Worm (Caenorhabditis elegans) whole organism, young adult: ENCODE results near the gene ida-1.

Experiments used
- B0035.1 ChIP-seq: sonication (generic microtip); optimal IDR thresholded peaks from 2 replicates; lab custom pipeline; 2016; ENCODE audit warnings: missing genetic modification characterization, mild to moderate bottlenecking, missing compliant biosample characterization, missing genotype, missing genetic modification reagents
- B0336.3 ChIP-seq: fragments of 200-800 bp; sonication (Bioruptor generic); IDR thresholded peaks from 2 replicates; pipeline ENCODE4 v1.3.6; 2022; ENCODE audit warnings: missing genetic modification characterization, missing compliant biosample characterization
- F10E7.11 ChIP-seq: sonication (generic microtip); optimal IDR thresholded peaks from 2 replicates; lab custom pipeline; 2017; ENCODE audit warnings: mild to moderate bottlenecking, missing genetic modification characterization, moderate library complexity, missing compliant biosample characterization
- F23B12.7 ChIP-seq: sonication (generic microtip); optimal IDR thresholded peaks from 2 replicates; lab custom pipeline; 2017; ENCODE audit warnings: missing genetic modification characterization, mild to moderate bottlenecking, missing compliant biosample characterization, antibody characterized with exemption, moderate library complexity; ENCODE audit not compliant: insufficient read depth
- F37B4.10 ChIP-seq: fragments of 200-800 bp; sonication (Bioruptor generic); IDR thresholded peaks from 2 replicates; pipeline ENCODE4 v1.3.6; 2022; ENCODE audit warnings: missing genetic modification characterization, missing compliant biosample characterization
- F39B2.1 ChIP-seq: fragments of 200-800 bp; sonication (Bioruptor generic); IDR thresholded peaks from 2 replicates; pipeline ENCODE4 v1.3.6; 2022; ENCODE audit warnings: missing genetic modification reagents, missing genetic modification characterization, missing compliant biosample characterization
- F57C9.4 ChIP-seq: sonication (generic microtip); optimal IDR thresholded peaks from 2 replicates; lab custom pipeline; 2017; ENCODE audit warnings: mild to moderate bottlenecking, missing genetic modification characterization, missing compliant biosample characterization
- T07F8.4 ChIP-seq: sonication (generic microtip); optimal IDR thresholded peaks from 2 replicates; lab custom pipeline; 2016; ENCODE audit warnings: mild to moderate bottlenecking, missing genetic modification characterization, moderate library complexity, missing compliant biosample characterization
- Y53G8AR.9 ChIP-seq: fragments of 200-800 bp; sonication (Bioruptor generic); conservative IDR thresholded peaks from 2 replicates; pipeline ENCODE4 v1.3.6; 2022; ENCODE audit warnings: missing genetic modification reagents, missing genetic modification characterization, missing compliant biosample characterization
- Y67H2A.10 ChIP-seq: fragments of 200-800 bp; sonication (Bioruptor generic); conservative IDR thresholded peaks from 2 replicates; pipeline ENCODE4 v1.3.6; 2022; ENCODE audit warnings: missing genetic modification reagents, missing genetic modification characterization, missing compliant biosample characterization
- akir-1 ChIP-seq: fragments of 200-800 bp; sonication (Bioruptor generic); optimal IDR thresholded peaks from 2 replicates; lab custom pipeline; 2018; ENCODE audit warnings: mild to moderate bottlenecking, missing genetic modification characterization, moderate library complexity, missing compliant biosample characterization
- attf-6 ChIP-seq: fragments of 200-800 bp; sonication (Bioruptor generic); IDR thresholded peaks from 2 replicates; pipeline ENCODE4 v1.3.6; 2022; ENCODE audit warnings: missing genetic modification reagents, missing genetic modification characterization, missing compliant biosample characterization
- bed-1 ChIP-seq: fragments of 200-800 bp; sonication (Bioruptor generic); IDR thresholded peaks from 2 replicates; pipeline ENCODE4 v1.3.6; 2022; ENCODE audit warnings: missing genetic modification reagents, missing genetic modification characterization, missing compliant biosample characterization
- bed-2 ChIP-seq: fragments of 200-800 bp; sonication (Bioruptor generic); IDR thresholded peaks from 2 replicates; pipeline ENCODE4 v1.3.6; 2022; ENCODE audit warnings: missing genetic modification reagents, missing genetic modification characterization, missing compliant biosample characterization
- ccch-3 ChIP-seq: fragments of 200-800 bp; sonication (Bioruptor generic); optimal IDR thresholded peaks from 2 replicates; lab custom pipeline; 2018; ENCODE audit warnings: mild to moderate bottlenecking, missing genetic modification characterization, missing compliant biosample characterization
- cebp-2 ChIP-seq: fragments of 200-800 bp; sonication (Bioruptor generic); IDR thresholded peaks from 2 replicates; pipeline ENCODE4 v1.3.6; 2022; ENCODE audit warnings: missing genetic modification characterization, missing compliant biosample characterization
- ceh-100 ChIP-seq: fragments of 200-800 bp; sonication (Bioruptor generic); IDR thresholded peaks from 2 replicates; pipeline ENCODE4 v1.3.6; 2022; ENCODE audit warnings: missing genetic modification reagents, missing genetic modification characterization, missing compliant biosample characterization
- ceh-91 ChIP-seq: fragments of 200-800 bp; sonication (Bioruptor generic); IDR thresholded peaks from 2 replicates; pipeline ENCODE4 v1.3.6; 2022; ENCODE audit warnings: missing genetic modification reagents, missing genetic modification characterization, missing compliant biosample characterization
- die-1 ChIP-seq: sonication (generic microtip); optimal IDR thresholded peaks from 2 replicates; lab custom pipeline; 2016; ENCODE audit warnings: missing genotype, mild to moderate bottlenecking, missing genetic modification characterization, missing compliant biosample characterization
- dox-1 ChIP-seq: fragments of 200-800 bp; sonication (Bioruptor generic); IDR thresholded peaks from 2 replicates; pipeline ENCODE4 v1.3.6; 2022; ENCODE audit warnings: missing genetic modification reagents, missing genetic modification characterization, missing compliant biosample characterization
- egl-44 ChIP-seq: fragments of 200-800 bp; sonication (Bioruptor generic); IDR thresholded peaks from 2 replicates; pipeline ENCODE4 v1.3.6; 2022; ENCODE audit warnings: missing genetic modification reagents, missing genetic modification characterization, missing compliant biosample characterization
- ets-4 ChIP-seq: fragments of 200-800 bp; sonication (Bioruptor generic); optimal IDR thresholded peaks from 2 replicates; lab custom pipeline; 2018; ENCODE audit warnings: mild to moderate bottlenecking, missing genetic modification characterization, missing compliant biosample characterization
- hlh-26 ChIP-seq: fragments of 200-800 bp; sonication (Bioruptor generic); conservative IDR thresholded peaks from 2 replicates; pipeline ENCODE4 v1.3.6; 2022; ENCODE audit warnings: missing genetic modification reagents, missing genetic modification characterization, missing compliant biosample characterization
- hrde-1 ChIP-seq: sonication (generic microtip); optimal IDR thresholded peaks from 2 replicates; lab custom pipeline; 2016; ENCODE audit warnings: missing genetic modification characterization, mild to moderate bottlenecking, missing compliant biosample characterization, moderate library complexity, missing genotype, missing genetic modification reagents, borderline replicate concordance
- lag-1 ChIP-seq: fragments of 200-800 bp; sonication (Bioruptor generic); IDR thresholded peaks from 2 replicates; pipeline ENCODE4 v1.3.6; 2022; ENCODE audit warnings: missing genetic modification reagents, missing genetic modification characterization, missing compliant biosample characterization
- let-526 ChIP-seq: fragments of 200-800 bp; sonication (Bioruptor generic); IDR thresholded peaks from 2 replicates; pipeline ENCODE4 v1.3.6; 2022; ENCODE audit warnings: missing genetic modification reagents, missing genetic modification characterization, missing compliant biosample characterization
- let-607 ChIP-seq, 2 experiments: fragments of 200-800 bp in 1 of 2; sonication (Bioruptor generic) in 1 of 2; sonication (generic microtip) in 1 of 2; optimal IDR thresholded peaks; 2 replicates each; lab custom pipeline; 2016 to 2018; ENCODE audit warnings: mild to moderate bottlenecking in 2 of 2, missing compliant biosample characterization in 2 of 2, missing genetic modification characterization in 2 of 2, moderate library complexity in 2 of 2, missing genotype in 1 of 2
- lsy-27 ChIP-seq: sonication (generic microtip); optimal IDR thresholded peaks from 2 replicates; lab custom pipeline; 2017; ENCODE audit warnings: missing genetic modification characterization, mild to moderate bottlenecking, missing compliant biosample characterization, antibody characterized with exemption, missing genotype, borderline replicate concordance; ENCODE audit not compliant: insufficient read depth
- madf-3 ChIP-seq: fragments of 200-800 bp; sonication (Bioruptor generic); IDR thresholded peaks from 2 replicates; pipeline ENCODE4 v1.3.6; 2022; ENCODE audit warnings: missing genetic modification reagents, missing genetic modification characterization, missing compliant biosample characterization
- madf-8 ChIP-seq: fragments of 200-800 bp; sonication (Bioruptor generic); conservative IDR thresholded peaks from 2 replicates; pipeline ENCODE4 v1.3.6; 2022; ENCODE audit warnings: missing genetic modification reagents, missing genetic modification characterization, missing compliant biosample characterization
- mcd-1 ChIP-seq: fragments of 200-800 bp; sonication (Bioruptor generic); IDR thresholded peaks from 2 replicates; pipeline ENCODE4 v1.3.6; 2022; ENCODE audit warnings: missing genetic modification reagents, missing genetic modification characterization, missing compliant biosample characterization
- mes-4 ChIP-seq: sonication (generic microtip); optimal IDR thresholded peaks from 2 replicates; lab custom pipeline; 2016; ENCODE audit warnings: missing genotype, missing genetic modification characterization, missing compliant biosample characterization
- mxl-1 ChIP-seq: sonication (generic microtip); optimal IDR thresholded peaks from 2 replicates; lab custom pipeline; 2016; ENCODE audit warnings: missing genetic modification characterization, missing compliant biosample characterization
- nfya-1 ChIP-seq: sonication (generic microtip); optimal IDR thresholded peaks from 2 replicates; lab custom pipeline; 2017; ENCODE audit warnings: antibody characterized with exemption, missing compliant biosample characterization, missing genetic modification characterization, borderline replicate concordance; ENCODE audit not compliant: insufficient read depth
- nhr-27 ChIP-seq: fragments of 200-800 bp; sonication (Bioruptor generic); optimal IDR thresholded peaks from 2 replicates; lab custom pipeline; 2018; ENCODE audit warnings: mild to moderate bottlenecking, missing genetic modification characterization, moderate library complexity, missing compliant biosample characterization
- nhr-80 ChIP-seq: sonication (generic microtip); optimal IDR thresholded peaks from 2 replicates; lab custom pipeline; 2016; ENCODE audit warnings: missing genetic modification characterization, missing compliant biosample characterization
- nhr-90 ChIP-seq: sonication (generic microtip); optimal IDR thresholded peaks from 2 replicates; lab custom pipeline; 2016; ENCODE audit warnings: missing genotype, mild to moderate bottlenecking, missing genetic modification characterization, missing compliant biosample characterization
- repo-1 ChIP-seq: sonication (generic microtip); optimal IDR thresholded peaks from 2 replicates; lab custom pipeline; 2017; ENCODE audit warnings: mild to moderate bottlenecking, missing genetic modification characterization, missing compliant biosample characterization
- sea-2 ChIP-seq: fragments of 200-800 bp; sonication (Bioruptor generic); IDR thresholded peaks from 2 replicates; pipeline ENCODE4 v1.3.6; 2022; ENCODE audit warnings: missing genetic modification characterization, missing compliant biosample characterization
- unc-130 ChIP-seq: sonication (generic microtip); optimal IDR thresholded peaks from 2 replicates; lab custom pipeline; 2016; ENCODE audit warnings: missing genetic modification reagents, missing genetic modification characterization, missing compliant biosample characterization
- ztf-26 ChIP-seq: sonication (generic microtip); optimal IDR thresholded peaks from 2 replicates; lab custom pipeline; 2017; ENCODE audit warnings: missing genetic modification characterization, missing compliant biosample characterization
- ztf-3 ChIP-seq: fragments of 200-800 bp; sonication (Bioruptor generic); optimal IDR thresholded peaks from 2 replicates; lab custom pipeline; 2018; ENCODE audit warnings: mild to moderate bottlenecking, missing genetic modification characterization, missing compliant biosample characterization

ida-1 gene

DNA sequence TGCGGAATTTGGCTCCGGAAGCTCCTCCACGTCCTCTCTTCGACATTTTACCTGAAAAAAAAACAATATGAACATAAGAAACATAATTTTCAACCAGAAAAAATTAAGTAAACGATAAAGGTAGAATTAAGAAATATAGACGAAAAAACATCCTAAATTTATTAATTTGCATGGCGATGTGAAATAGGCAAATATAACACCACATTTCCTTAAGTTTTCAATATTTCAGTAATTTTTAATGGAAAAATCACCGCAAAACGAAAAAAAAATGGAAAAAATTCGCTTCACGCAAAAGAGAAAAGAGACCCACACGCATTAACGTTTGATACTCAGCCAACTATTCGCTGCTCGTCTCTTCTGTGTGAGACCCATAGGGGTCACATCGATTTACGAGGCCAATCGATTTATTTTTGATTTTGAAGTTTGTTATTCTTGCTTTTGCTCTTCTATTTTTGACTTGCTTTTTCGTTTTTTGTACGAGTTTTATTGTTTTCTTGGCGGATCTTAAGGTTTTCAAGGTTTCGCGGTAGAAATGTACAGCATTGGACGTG is 49.2 kb upstream of the ida-1 start, which contains the start of gene rpl-23 (continued):
- TF ChIP-seq nfya-1 (tag; lab: Kevin White, UChicago), result no peak
- TF ChIP-seq let-526, result no peak
- TF ChIP-seq ceh-91 (GFP tag; lab: Robert Waterston, UW), result peak; percentile 68
- TF ChIP-seq lsy-27 (tag; lab: Kevin White, UChicago), result peak; percentile 53
- TF ChIP-seq akir-1 (GFP tag; lab: Kevin White, UChicago), result no peak
- TF ChIP-seq attf-6, result no peak
- no peak for TF ChIP-seq bed-1
- no peak for TF ChIP-seq ztf-26 (tag; lab: Kevin White, UChicago)
- no peak for TF ChIP-seq Y67H2A.10 (GFP tag; lab: Robert Waterston, UW)
- no peak for TF ChIP-seq B0336.3 (GFP tag; lab: Robert Waterston, UW)
- peak in 1 of 2 experiments; percentile 1 for TF ChIP-seq let-607 (tag; optimal IDR thresholded peaks at IDR 0.05; lab: Kevin White, UChicago)
- TF ChIP-seq die-1 (tag; lab: Kevin White, UChicago), result no peak
- no peak for TF ChIP-seq F57C9.4 (tag; lab: Kevin White, UChicago)
- no peak for TF ChIP-seq mxl-1 (tag; lab: Kevin White, UChicago)
- no peak for TF ChIP-seq nhr-90 (tag; lab: Kevin White, UChicago)
- TF ChIP-seq ccch-3 (GFP tag; lab: Kevin White, UChicago), result no peak
- TF ChIP-seq ceh-100 (GFP tag; lab: Robert Waterston, UW), result no peak
- no peak for TF ChIP-seq nhr-27 (tag; lab: Kevin White, UChicago)
- no peak for TF ChIP-seq F10E7.11 (tag; lab: Kevin White, UChicago)

ce11 chrIII:5707546-5707945 is 47.8 kb upstream of the ida-1 start:
- TF ChIP-seq mes-4 (tag; lab: Kevin White, UChicago), result no peak
- TF ChIP-seq akir-1 (GFP tag; lab: Kevin White, UChicago), result no peak
- no peak for TF ChIP-seq hlh-26 (GFP tag; lab: Robert Waterston, UW)
- no peak for TF ChIP-seq F39B2.1
- TF ChIP-seq T07F8.4 (tag; lab: Kevin White, UChicago), result no peak
- no peak for TF ChIP-seq F37B4.10
- TF ChIP-seq repo-1 (tag; lab: Kevin White, UChicago), result no peak
- no peak for TF ChIP-seq hrde-1
- TF ChIP-seq mcd-1 (GFP tag; lab: Robert Waterston, UW), result no peak
- TF ChIP-seq cebp-2, result no peak
- no peak for TF ChIP-seq unc-130
- TF ChIP-seq Y53G8AR.9, result no peak

DNA sequence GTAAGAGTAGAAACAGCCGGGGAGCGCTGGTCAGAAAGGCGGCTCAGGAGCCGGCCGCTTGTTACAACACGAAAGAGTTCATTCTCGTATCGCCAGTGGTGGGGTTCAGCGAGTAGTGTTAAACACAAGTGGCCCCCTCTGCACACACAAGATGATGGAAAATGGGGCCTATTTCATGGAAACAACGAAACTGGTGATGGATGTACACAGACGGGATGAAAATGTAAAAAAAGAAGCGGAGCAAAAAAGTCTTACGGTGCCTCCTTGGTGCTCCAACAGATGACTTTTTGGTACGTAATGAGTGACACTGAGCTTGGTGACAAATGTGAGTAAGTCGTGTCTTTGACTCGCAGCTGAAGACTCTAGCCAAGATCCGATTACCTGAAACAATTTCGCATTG is 47.3 kb upstream of the ida-1 start:
- TF ChIP-seq hlh-26 (GFP tag; lab: Robert Waterston, UW) (no peak), egl-44 (GFP tag; lab: Robert Waterston, UW) (no peak), lag-1 (no peak), B0035.1 (tag; lab: Kevin White, UChicago) (no peak), dox-1 (GFP tag; lab: Robert Waterston, UW) (no peak), madf-3 (GFP tag; lab: Robert Waterston, UW) (no peak), ztf-3 (GFP tag; lab: Kevin White, UChicago) (no peak), nfya-1 (tag; lab: Kevin White, UChicago) (no peak), nhr-80 (tag; lab: Kevin White, UChicago) (no peak), F23B12.7 (tag; lab: Kevin White, UChicago) (no peak), madf-8 (GFP tag; lab: Robert Waterston, UW) (no peak), mxl-1 (tag; lab: Kevin White, UChicago) (no peak), ets-4 (no peak), bed-2 (GFP tag; lab: Robert Waterston, UW) (no peak), sea-2 (GFP tag; lab: Robert Waterston, UW) (no peak)
